Fruit fly (Drosophila melanogaster) whole organism, embryonic: ENCODE measurements around the gene RhoGAP93B.

Experiments
- Bteb2 ChIP-seq: fragments of 200-800 bp; sonication (Bioruptor generic); optimal IDR thresholded peaks from 2 replicates; lab custom pipeline; 2016; ENCODE audit warnings: missing biosample characterization, missing genetic modification characterization
- CG10654 ChIP-seq: fragments of 200-800 bp; sonication (Bioruptor generic); optimal IDR thresholded peaks from 2 replicates; lab custom pipeline; 2016; ENCODE audit warnings: missing biosample characterization, missing genetic modification characterization
- CG11560 ChIP-seq: fragments of 200-800 bp; sonication (Bioruptor generic); IDR thresholded peaks from 3 replicates; pipeline ENCODE4 v1.3.6; 2022; ENCODE audit warnings: missing biosample characterization, missing genetic modification characterization
- CG11695 ChIP-seq: fragments of 200-800 bp; sonication (Bioruptor generic); IDR thresholded peaks from 3 replicates; pipeline ENCODE4 v1.3.6; 2022; ENCODE audit warnings: missing biosample characterization, missing genetic modification characterization
- CG12219 ChIP-seq: fragments of 200-800 bp; sonication (Bioruptor generic); optimal IDR thresholded peaks from 3 replicates; lab custom pipeline; 2018; ENCODE audit warnings: missing biosample characterization, mild to moderate bottlenecking, missing genetic modification characterization
- CG15269 ChIP-seq: fragments of 200-800 bp; sonication (Bioruptor generic); optimal IDR thresholded peaks from 2 replicates; lab custom pipeline; 2018; ENCODE audit warnings: missing biosample characterization, mild to moderate bottlenecking, missing genetic modification characterization, moderate library complexity
- CG16813 ChIP-seq: fragments of 200-800 bp; sonication (Bioruptor generic); IDR thresholded peaks from 3 replicates; pipeline ENCODE4 v1.3.6; 2022; ENCODE audit warnings: missing biosample characterization, missing genetic modification characterization; ENCODE audit not compliant: partially characterized antibody
- CG18011 ChIP-seq: fragments of 200-800 bp; sonication (Bioruptor generic); optimal IDR thresholded peaks from 2 replicates; lab custom pipeline; 2017; ENCODE audit warnings: missing biosample characterization, missing genetic modification characterization, mild to moderate bottlenecking, moderate library complexity, missing genotype
- CG32532 ChIP-seq: fragments of 200-800 bp; sonication (Bioruptor generic); IDR thresholded peaks from 2 replicates; pipeline ENCODE4 v1.3.6; 2022; ENCODE audit warnings: missing biosample characterization, missing genetic modification characterization
- CG32772 ChIP-seq: fragments of 200-800 bp; sonication (Bioruptor generic); IDR thresholded peaks from 2 replicates; pipeline ENCODE4 v1.3.6; 2022; ENCODE audit warnings: missing biosample characterization, missing genetic modification characterization
- CG3407 ChIP-seq: fragments of 200-800 bp; sonication (Bioruptor generic); optimal IDR thresholded peaks from 2 replicates; lab custom pipeline; 2018; ENCODE audit warnings: missing biosample characterization, mild to moderate bottlenecking, missing genetic modification characterization
- CG34224 ChIP-seq: fragments of 200-800 bp; sonication (Bioruptor generic); IDR thresholded peaks from 3 replicates; pipeline ENCODE4 v1.3.6; 2022; ENCODE audit warnings: missing biosample characterization, missing genetic modification characterization; ENCODE audit not compliant: partially characterized antibody
- CG4424 ChIP-seq: fragments of 200-800 bp; sonication (Bioruptor generic); optimal IDR thresholded peaks from 3 replicates; lab custom pipeline; 2016; ENCODE audit warnings: missing biosample characterization, missing genetic modification characterization
- CG6765 ChIP-seq: fragments of 200-800 bp; sonication (Bioruptor generic); optimal IDR thresholded peaks from 3 replicates; lab custom pipeline; 2017; ENCODE audit warnings: missing biosample characterization, mild to moderate bottlenecking, missing genetic modification characterization
- CG7357 ChIP-seq: fragments of 200-800 bp; sonication (Bioruptor generic); IDR thresholded peaks from 3 replicates; pipeline ENCODE4 v1.3.6; 2022; ENCODE audit warnings: missing biosample characterization, missing genetic modification characterization
- CG8765 ChIP-seq: fragments of 200-800 bp; sonication (Bioruptor generic); IDR thresholded peaks from 2 replicates; pipeline ENCODE4 v1.3.6; 2022; ENCODE audit warnings: missing biosample characterization, missing genetic modification characterization
- CG8944 ChIP-seq: fragments of 200-800 bp; sonication (Bioruptor generic); optimal IDR thresholded peaks from 3 replicates; lab custom pipeline; 2016; ENCODE audit warnings: missing biosample characterization, missing genetic modification characterization
- CHES-1-like ChIP-seq: fragments of 200-800 bp; sonication (Bioruptor generic); optimal IDR thresholded peaks from 2 replicates; lab custom pipeline; 2016; ENCODE audit warnings: missing biosample characterization, missing genetic modification characterization
- CoRest ChIP-seq: fragments of 200-800 bp; sonication (Bioruptor generic); optimal IDR thresholded peaks from 3 replicates; lab custom pipeline; 2018; ENCODE audit warnings: missing biosample characterization, mild to moderate bottlenecking, missing genetic modification characterization, moderate library complexity
- Dfd ChIP-seq, 2 experiments: fragments of >200 bp; optimal IDR thresholded peaks; 2 replicates each; lab custom pipeline; 2017; ENCODE audit warnings: missing biosample characterization in 2 of 2, missing genetic modification characterization in 2 of 2
- Ets65A ChIP-seq: fragments of 200-800 bp; sonication (Bioruptor generic); peaks from one replicate; lab custom pipeline; 2016; ENCODE audit warnings: missing biosample characterization, missing genetic modification characterization
- Fer3 ChIP-seq: fragments of 200-800 bp; sonication (Bioruptor generic); optimal IDR thresholded peaks from 2 replicates; lab custom pipeline; 2018; ENCODE audit warnings: missing biosample characterization, mild to moderate bottlenecking, missing genetic modification characterization, moderate library complexity
- Hand ChIP-seq: fragments of 200-800 bp; sonication (Bioruptor generic); optimal IDR thresholded peaks from 2 replicates; lab custom pipeline; 2017; ENCODE audit warnings: mild to moderate bottlenecking, missing biosample characterization, missing genetic modification reagents, missing genetic modification characterization
- Lhr ChIP-seq: fragments of 200-800 bp; sonication (Bioruptor generic); optimal IDR thresholded peaks from 3 replicates; lab custom pipeline; 2017; ENCODE audit warnings: mild to moderate bottlenecking, missing biosample characterization, missing genetic modification reagents, missing genetic modification characterization
- Myb ChIP-seq: fragments of 200-800 bp; sonication (Bioruptor generic); optimal IDR thresholded peaks from 2 replicates; lab custom pipeline; 2016; ENCODE audit warnings: missing biosample characterization, missing genetic modification characterization
- NC2β ChIP-seq: fragments of 200-800 bp; sonication (Bioruptor generic); optimal IDR thresholded peaks from 2 replicates; lab custom pipeline; 2016; ENCODE audit warnings: missing biosample characterization, missing genetic modification characterization
- NK7.1 ChIP-seq: fragments of 200-800 bp; sonication (Bioruptor generic); optimal IDR thresholded peaks from 3 replicates; lab custom pipeline; 2016; ENCODE audit warnings: missing biosample characterization, missing genetic modification characterization
- Neu2 ChIP-seq: fragments of 200-800 bp; sonication (Bioruptor generic); optimal IDR thresholded peaks from 3 replicates; lab custom pipeline; 2016; ENCODE audit warnings: missing biosample characterization, missing genetic modification characterization, borderline replicate concordance
- Sry-β ChIP-seq: fragments of 200-800 bp; sonication (Bioruptor generic); optimal IDR thresholded peaks from 2 replicates; lab custom pipeline; 2018; ENCODE audit warnings: missing biosample characterization, mild to moderate bottlenecking, missing genetic modification characterization, moderate library complexity
- amos ChIP-seq: fragments of 200-800 bp; sonication (Bioruptor generic); IDR thresholded peaks from 2 replicates; pipeline ENCODE4 v1.3.6; 2022; ENCODE audit warnings: missing biosample characterization, missing genetic modification characterization; ENCODE audit not compliant: partially characterized antibody
- ato ChIP-seq: fragments of 200-800 bp; sonication (Bioruptor generic); IDR thresholded peaks from 2 replicates; pipeline ENCODE4 v1.3.6; 2022; ENCODE audit warnings: missing biosample characterization, missing genetic modification characterization; ENCODE audit not compliant: partially characterized antibody
- crc ChIP-seq: fragments of 200-800 bp; sonication (Bioruptor generic); optimal IDR thresholded peaks from 2 replicates; lab custom pipeline; 2016; ENCODE audit warnings: missing biosample characterization, missing genetic modification characterization
- ems ChIP-seq: fragments of 200-800 bp; sonication (Bioruptor generic); optimal IDR thresholded peaks from 3 replicates; lab custom pipeline; 2016; ENCODE audit warnings: missing biosample characterization, missing genetic modification characterization
- fru ChIP-seq: fragments of >200 bp; optimal IDR thresholded peaks from 2 replicates; lab custom pipeline; 2017
- fu2 ChIP-seq: fragments of 200-800 bp; sonication (Bioruptor generic); optimal IDR thresholded peaks from 2 replicates; lab custom pipeline; 2016; ENCODE audit warnings: missing biosample characterization, missing genetic modification characterization
- gsb ChIP-seq: fragments of 200-800 bp; sonication (Bioruptor generic); IDR thresholded peaks from 2 replicates; pipeline ENCODE4 v1.3.6; 2022; ENCODE audit warnings: missing biosample characterization, missing genetic modification characterization
- ind ChIP-seq: fragments of 200-800 bp; sonication (Bioruptor generic); optimal IDR thresholded peaks from 3 replicates; lab custom pipeline; 2016; ENCODE audit warnings: missing biosample characterization, missing genetic modification characterization
- jumu ChIP-seq: fragments of 200-800 bp; sonication (Bioruptor generic); optimal IDR thresholded peaks from 3 replicates; lab custom pipeline; 2016; ENCODE audit warnings: missing biosample characterization, missing genetic modification characterization
- klu ChIP-seq: fragments of 200-800 bp; sonication (Bioruptor generic); IDR thresholded peaks from 2 replicates; pipeline ENCODE4 v1.3.6; 2022; ENCODE audit warnings: missing biosample characterization, missing genetic modification characterization
- lbe ChIP-seq: fragments of 200-800 bp; sonication (Bioruptor generic); optimal IDR thresholded peaks from 2 replicates; lab custom pipeline; 2016; ENCODE audit warnings: missing biosample characterization, mild to moderate bottlenecking, missing genetic modification characterization
- nom ChIP-seq: fragments of 200-800 bp; sonication (Bioruptor generic); optimal IDR thresholded peaks from 2 replicates; lab custom pipeline; 2017; ENCODE audit warnings: missing biosample characterization, missing genetic modification characterization, mild to moderate bottlenecking, moderate library complexity, missing genetic modification reagents
- odd ChIP-seq: fragments of 200-800 bp; sonication (Bioruptor generic); optimal IDR thresholded peaks from 2 replicates; lab custom pipeline; 2017; ENCODE audit warnings: missing biosample characterization, mild to moderate bottlenecking, missing genetic modification characterization
- onecut ChIP-seq: fragments of 200-800 bp; sonication (Bioruptor generic); IDR thresholded peaks from 2 replicates; pipeline ENCODE4 v1.3.6; 2022; ENCODE audit warnings: missing biosample characterization, missing genetic modification characterization
- org-1 ChIP-seq: fragments of 200-800 bp; sonication (Bioruptor generic); optimal IDR thresholded peaks from 2 replicates; lab custom pipeline; 2017; ENCODE audit warnings: missing biosample characterization, missing genetic modification characterization
- otp ChIP-seq: fragments of 200-800 bp; sonication (Bioruptor generic); IDR thresholded peaks from 3 replicates; pipeline ENCODE4, ENCODE4 v1.3.6; 2022; ENCODE audit warnings: missing biosample characterization, missing genetic modification characterization
- phol ChIP-seq: fragments of 200-800 bp; sonication (Bioruptor generic); optimal IDR thresholded peaks from 3 replicates; lab custom pipeline; 2018; ENCODE audit warnings: missing biosample characterization, mild to moderate bottlenecking, missing genetic modification characterization, moderate library complexity
- ro ChIP-seq: fragments of 200-800 bp; sonication (Bioruptor generic); IDR thresholded peaks from 2 replicates; pipeline ENCODE4 v1.3.6; 2022; ENCODE audit warnings: missing biosample characterization, missing genetic modification characterization
- run ChIP-seq: fragments of 200-800 bp; sonication (Bioruptor generic); optimal IDR thresholded peaks from 3 replicates; lab custom pipeline; 2018; ENCODE audit warnings: missing biosample characterization, mild to moderate bottlenecking, missing genetic modification characterization
- schlank ChIP-seq: fragments of 200-800 bp; sonication (Bioruptor generic); optimal IDR thresholded peaks from 2 replicates; lab custom pipeline; 2018; ENCODE audit warnings: missing biosample characterization, mild to moderate bottlenecking, missing genetic modification characterization
- tin ChIP-seq: fragments of 200-800 bp; sonication (Bioruptor generic); optimal IDR thresholded peaks from 3 replicates; lab custom pipeline; 2016; ENCODE audit warnings: missing biosample characterization, missing genetic modification characterization

RhoGAP93B gene

dm6 chr3R:21060430-21061245 lies 37.0 kb downstream of the RhoGAP93B start, which contains the start of gene Mvl (continued):
- TF ChIP-seq ro (GFP tag; lab: Robert Waterston, UW) (no peak), CG4424 (GFP tag; lab: Kevin White, UChicago) (no peak), amos (GFP tag; lab: Robert Waterston, UW) (peak; percentile 37), lbe (GFP tag; lab: Kevin White, UChicago) (no peak), CG10654 (no peak), org-1 (GFP tag; lab: Kevin White, UChicago) (no peak), CG32772 (GFP tag; lab: Robert Waterston, UW) (no peak), CG18011 (GFP tag; lab: Kevin White, UChicago) (peak; percentile 3), nom (peak; percentile 28), otp (no peak), Fer3 (tag; lab: Kevin White, UChicago) (no peak), CHES-1-like (peak; percentile 5), NK7.1 (GFP tag; lab: Kevin White, UChicago) (no peak), ind (GFP tag; lab: Kevin White, UChicago) (no peak), CG15269 (tag; lab: Kevin White, UChicago) (no peak), Myb (GFP tag; lab: Kevin White, UChicago) (peak; percentile 88), tin (GFP tag; lab: Kevin White, UChicago) (no peak), Neu2 (GFP tag; lab: Kevin White, UChicago) (no peak), onecut (GFP tag; lab: Robert Waterston, UW) (no peak; the same call in 1 of the 2 replicates), Dfd (GFP tag; optimal IDR thresholded peaks at IDR 0.05; lab: Kevin White, UChicago) (no peak), odd (GFP tag; lab: Kevin White, UChicago) (no peak), run (tag; lab: Kevin White, UChicago) (no peak), CoRest (tag; lab: Kevin White, UChicago) (peak; percentile 47), CG8765 (no peak), NC2β (GFP tag; lab: Kevin White, UChicago) (no peak), gsb (GFP tag; lab: Robert Waterston, UW) (no peak), jumu (GFP tag; lab: Kevin White, UChicago) (no peak), CG8944 (no peak), CG12219 (GFP tag; lab: Kevin White, UChicago) (no peak), crc (no peak), Ets65A (GFP tag; lab: Kevin White, UChicago) (no peak), Sry-β (no peak), fru (lab: Kevin White, UChicago) (no peak), CG11560 (tag; lab: Robert Waterston, UW) (no peak), ato (GFP tag; lab: Robert Waterston, UW) (no peak), CG16813 (GFP tag; lab: Robert Waterston, UW) (no peak), CG11695 (GFP tag; lab: Robert Waterston, UW) (no peak), klu (GFP tag; lab: Robert Waterston, UW) (no peak), CG6765 (GFP tag; lab: Kevin White, UChicago) (peak; percentile 20), ems (GFP tag; lab: Kevin White, UChicago) (no peak), Bteb2 (GFP tag; lab: Kevin White, UChicago) (no peak), CG7357 (no peak), CG34224 (peak; percentile 24; the same call in 1 of the 3 replicates), fu2 (GFP tag; lab: Kevin White, UChicago) (no peak), CG3407 (GFP tag; lab: Kevin White, UChicago) (no peak), Lhr (GFP tag; lab: Kevin White, UChicago) (peak; percentile 5), schlank (tag; lab: Kevin White, UChicago) (no peak), phol (peak; percentile 2), Hand (GFP tag; lab: Kevin White, UChicago) (no peak), CG32532 (no peak)
